Fruit fly (Drosophila melanogaster) whole organism, embryonic: ENCODE measurements around the gene CG32170.

ENCODE experiments used
- ATbp ChIP-seq: fragments of 200-800 bp; sonication (Bioruptor generic); optimal IDR thresholded peaks from 2 replicates; lab custom pipeline; 2017; ENCODE audit warnings: missing biosample characterization, mild to moderate bottlenecking, missing genetic modification characterization, missing genetic modification reagents
- CG11398 ChIP-seq: fragments of 200-800 bp; sonication (Bioruptor generic); optimal IDR thresholded peaks from 2 replicates; lab custom pipeline; 2016; ENCODE audit warnings: missing biosample characterization, missing genetic modification characterization
- CG11696 ChIP-seq: fragments of 200-800 bp; sonication (Bioruptor generic); IDR thresholded peaks from 2 replicates; pipeline ENCODE4 v1.3.6; 2022; ENCODE audit warnings: missing biosample characterization, missing genetic modification characterization
- CG12071 ChIP-seq: fragments of 200-800 bp; sonication (Bioruptor generic); optimal IDR thresholded peaks from 3 replicates; lab custom pipeline; 2018; ENCODE audit warnings: missing biosample characterization, mild to moderate bottlenecking, missing genetic modification characterization
- CG13624 ChIP-seq: fragments of 200-800 bp; sonication (Bioruptor generic); optimal IDR thresholded peaks from 2 replicates; lab custom pipeline; 2016; ENCODE audit warnings: missing biosample characterization, missing genetic modification characterization
- CG13775 ChIP-seq: fragments of 200-800 bp; sonication (Bioruptor generic); optimal IDR thresholded peaks from 3 replicates; lab custom pipeline; 2017; ENCODE audit warnings: missing biosample characterization, mild to moderate bottlenecking, missing genetic modification characterization
- CG14441 ChIP-seq: fragments of 200-800 bp; sonication (Bioruptor generic); IDR thresholded peaks from 2 replicates; pipeline ENCODE4 v1.3.6; 2022; ENCODE audit warnings: missing biosample characterization, missing genetic modification characterization
- CG14965 ChIP-seq: fragments of 200-800 bp; sonication (Bioruptor generic); optimal IDR thresholded peaks from 2 replicates; lab custom pipeline; 2016; ENCODE audit warnings: missing biosample characterization, missing genetic modification characterization, borderline replicate concordance
- CG17361 ChIP-seq: fragments of 200-800 bp; sonication (Bioruptor generic); IDR thresholded peaks from 3 replicates; pipeline ENCODE4 v1.3.6; 2022; ENCODE audit warnings: missing biosample characterization, missing genetic modification characterization
- CG2116 ChIP-seq: fragments of 200-800 bp; sonication (Bioruptor generic); optimal IDR thresholded peaks from 3 replicates; lab custom pipeline; 2018; ENCODE audit warnings: missing biosample characterization, mild to moderate bottlenecking, missing genetic modification characterization
- CG2678 ChIP-seq: fragments of 200-800 bp; sonication (Bioruptor generic); optimal IDR thresholded peaks from 3 replicates; lab custom pipeline; 2019; ENCODE audit warnings: missing biosample characterization, mild to moderate bottlenecking, missing genetic modification characterization, moderate library complexity
- CG3163 ChIP-seq: fragments of 200-800 bp; sonication (Bioruptor generic); optimal IDR thresholded peaks from 3 replicates; lab custom pipeline; 2016; ENCODE audit warnings: missing biosample characterization, missing genetic modification characterization
- CG5180 ChIP-seq: fragments of 200-800 bp; sonication (Bioruptor generic); optimal IDR thresholded peaks from 3 replicates; lab custom pipeline; 2017; ENCODE audit warnings: missing biosample characterization, missing genetic modification characterization, mild to moderate bottlenecking, moderate library complexity, missing genetic modification reagents
- CG6175 ChIP-seq: fragments of 200-800 bp; sonication (Bioruptor generic); IDR thresholded peaks from 3 replicates; pipeline ENCODE4 v1.3.6; 2022; ENCODE audit warnings: missing biosample characterization, missing genetic modification characterization
- CG6689 ChIP-seq: fragments of 200-800 bp; sonication (Bioruptor generic); IDR thresholded peaks from 2 replicates; pipeline ENCODE4 v1.3.6; 2022; ENCODE audit warnings: missing biosample characterization, missing genetic modification characterization
- CG6791 ChIP-seq: fragments of 200-800 bp; sonication (Bioruptor generic); IDR thresholded peaks from 3 replicates; pipeline ENCODE4 v1.3.6; 2022; ENCODE audit warnings: missing biosample characterization, missing genetic modification characterization; ENCODE audit not compliant: partially characterized antibody
- CG7271 ChIP-seq: fragments of 200-800 bp; sonication (Bioruptor generic); optimal IDR thresholded peaks from 2 replicates; lab custom pipeline; 2018; ENCODE audit warnings: missing biosample characterization, mild to moderate bottlenecking, missing genetic modification characterization, moderate library complexity
- CG7839 ChIP-seq: fragments of 200-800 bp; sonication (Bioruptor generic); optimal IDR thresholded peaks from 3 replicates; lab custom pipeline; 2018; ENCODE audit warnings: missing biosample characterization, mild to moderate bottlenecking, missing genetic modification characterization, moderate library complexity
- CG8290 ChIP-seq, 3 experiments: fragments of 200-800 bp; sonication (Bioruptor generic); optimal IDR thresholded peaks; 2 replicates each; lab custom pipeline; 2016 to 2019; ENCODE audit warnings: missing biosample characterization in 3 of 3, missing genetic modification characterization in 3 of 3, mild to moderate bottlenecking in 2 of 3, moderate library complexity in 1 of 3
- CG9437 ChIP-seq: fragments of 200-800 bp; sonication (Bioruptor generic); optimal IDR thresholded peaks from 2 replicates; lab custom pipeline; 2018; ENCODE audit warnings: missing biosample characterization, mild to moderate bottlenecking, missing genetic modification characterization
- CkIIα-i1 ChIP-seq: fragments of 200-800 bp; sonication (Bioruptor generic); IDR thresholded peaks from 2 replicates; pipeline ENCODE4 v1.3.6; 2022; ENCODE audit warnings: missing biosample characterization, missing genetic modification characterization
- D19B ChIP-seq: fragments of 200-800 bp; sonication (Bioruptor generic); optimal IDR thresholded peaks from 2 replicates; lab custom pipeline; 2017; ENCODE audit warnings: missing biosample characterization, mild to moderate bottlenecking, missing genetic modification characterization
- Dfd ChIP-seq, 2 experiments: fragments of >200 bp; optimal IDR thresholded peaks; 2 replicates each; lab custom pipeline; 2017; ENCODE audit warnings: missing biosample characterization in 2 of 2, missing genetic modification characterization in 2 of 2
- Dp ChIP-seq: fragments of 200-800 bp; sonication (Bioruptor generic); optimal IDR thresholded peaks from 2 replicates; lab custom pipeline; 2018; ENCODE audit warnings: missing biosample characterization, mild to moderate bottlenecking, missing genetic modification characterization, moderate library complexity
- HHEX ChIP-seq: fragments of 200-800 bp; sonication (Bioruptor generic); optimal IDR thresholded peaks from 3 replicates; lab custom pipeline; 2017; ENCODE audit warnings: missing biosample characterization, mild to moderate bottlenecking, missing genetic modification characterization, missing genetic modification reagents
- Lhr ChIP-seq: fragments of 200-800 bp; sonication (Bioruptor generic); optimal IDR thresholded peaks from 3 replicates; lab custom pipeline; 2017; ENCODE audit warnings: mild to moderate bottlenecking, missing biosample characterization, missing genetic modification reagents, missing genetic modification characterization
- MTF-1 ChIP-seq: fragments of 200-800 bp; sonication (Bioruptor generic); optimal IDR thresholded peaks from 2 replicates; lab custom pipeline; 2018; ENCODE audit warnings: missing biosample characterization, mild to moderate bottlenecking, missing genetic modification characterization, borderline replicate concordance
- NC2β ChIP-seq: fragments of 200-800 bp; sonication (Bioruptor generic); optimal IDR thresholded peaks from 2 replicates; lab custom pipeline; 2016; ENCODE audit warnings: missing biosample characterization, missing genetic modification characterization
- Nf-YB ChIP-seq: fragments of 200-800 bp; sonication (Bioruptor generic); optimal IDR thresholded peaks from 3 replicates; lab custom pipeline; 2019; ENCODE audit warnings: missing biosample characterization, mild to moderate bottlenecking, missing genetic modification characterization, moderate library complexity
- PHDP ChIP-seq: fragments of 200-800 bp; sonication (Bioruptor generic); optimal IDR thresholded peaks from 3 replicates; lab custom pipeline; 2018; ENCODE audit warnings: missing biosample characterization, mild to moderate bottlenecking, missing genetic modification characterization, moderate library complexity
- Spps ChIP-seq: fragments of 200-800 bp; sonication (Bioruptor generic); optimal IDR thresholded peaks from 2 replicates; lab custom pipeline; 2018; ENCODE audit warnings: missing biosample characterization, mild to moderate bottlenecking, missing genetic modification characterization
- Sry-δ ChIP-seq: fragments of 200-800 bp; sonication (Bioruptor generic); optimal IDR thresholded peaks from 2 replicates; lab custom pipeline; 2016; ENCODE audit warnings: missing biosample characterization, missing genetic modification characterization
- dmrt11E ChIP-seq: fragments of 200-800 bp; sonication (Bioruptor generic); optimal IDR thresholded peaks from 3 replicates; lab custom pipeline; 2018; ENCODE audit warnings: missing biosample characterization, mild to moderate bottlenecking, missing genetic modification characterization, moderate library complexity
- fd3F ChIP-seq: fragments of 200-800 bp; sonication (Bioruptor generic); optimal IDR thresholded peaks from 2 replicates; lab custom pipeline; 2018; ENCODE audit warnings: missing biosample characterization, mild to moderate bottlenecking, missing genetic modification characterization, moderate library complexity
- fru ChIP-seq: fragments of >200 bp; optimal IDR thresholded peaks from 2 replicates; lab custom pipeline; 2017
- gsb ChIP-seq: fragments of 200-800 bp; sonication (Bioruptor generic); IDR thresholded peaks from 2 replicates; pipeline ENCODE4 v1.3.6; 2022; ENCODE audit warnings: missing biosample characterization, missing genetic modification characterization
- gsb-n ChIP-seq: fragments of 200-800 bp; sonication (Bioruptor generic); optimal IDR thresholded peaks from 3 replicates; lab custom pipeline; 2018; ENCODE audit warnings: missing biosample characterization, mild to moderate bottlenecking, missing genetic modification characterization
- jing ChIP-seq: fragments of 200-800 bp; sonication (Bioruptor generic); optimal IDR thresholded peaks from 2 replicates; lab custom pipeline; 2018; ENCODE audit warnings: missing biosample characterization, mild to moderate bottlenecking, missing genetic modification characterization
- maf-S ChIP-seq: fragments of 200-800 bp; sonication (Bioruptor generic); optimal IDR thresholded peaks from 2 replicates; lab custom pipeline; 2016; ENCODE audit warnings: missing biosample characterization, missing genetic modification characterization
- odd ChIP-seq: fragments of 200-800 bp; sonication (Bioruptor generic); optimal IDR thresholded peaks from 2 replicates; lab custom pipeline; 2017; ENCODE audit warnings: missing biosample characterization, mild to moderate bottlenecking, missing genetic modification characterization
- onecut ChIP-seq: fragments of 200-800 bp; sonication (Bioruptor generic); IDR thresholded peaks from 2 replicates; pipeline ENCODE4 v1.3.6; 2022; ENCODE audit warnings: missing biosample characterization, missing genetic modification characterization
- pfk ChIP-seq: fragments of 200-800 bp; sonication (Bioruptor generic); optimal IDR thresholded peaks from 2 replicates; lab custom pipeline; 2018; ENCODE audit warnings: missing biosample characterization, mild to moderate bottlenecking, missing genetic modification characterization, moderate library complexity
- prd ChIP-seq, 3 experiments: fragments of >200 bp in 2 of 3; fragments of 200-800 bp in 1 of 3; sonication (Bioruptor generic) in 1 of 3; optimal IDR thresholded peaks in 2 of 3; IDR thresholded peaks in 1 of 3; 2 replicates in 2 of 3; 3 replicates in 1 of 3; pipeline versions ENCODE4 v1.3.6 to Lab custom; 2017 to 2022; ENCODE audit warnings: missing biosample characterization in 1 of 3, missing genetic modification characterization in 1 of 3
- scrt ChIP-seq: fragments of 200-800 bp; sonication (Bioruptor generic); optimal IDR thresholded peaks from 2 replicates; lab custom pipeline; 2018; ENCODE audit warnings: missing biosample characterization, mild to moderate bottlenecking, missing genetic modification characterization, moderate library complexity
- sqz ChIP-seq: fragments of 200-800 bp; sonication (Bioruptor generic); optimal IDR thresholded peaks from 3 replicates; lab custom pipeline; 2018; ENCODE audit warnings: missing biosample characterization, mild to moderate bottlenecking, missing genetic modification characterization
- stwl ChIP-seq: fragments of 200-800 bp; sonication (Bioruptor generic); optimal IDR thresholded peaks from 3 replicates; lab custom pipeline; 2018; ENCODE audit warnings: missing biosample characterization, mild to moderate bottlenecking, missing genetic modification characterization, moderate library complexity
- sug ChIP-seq: fragments of 200-800 bp; optimal IDR thresholded peaks from 2 replicates; lab custom pipeline; 2019; ENCODE audit warnings: missing biosample characterization, mild to moderate bottlenecking, missing genetic modification characterization, moderate library complexity
- tup ChIP-seq: fragments of 200-800 bp; sonication (Bioruptor generic); optimal IDR thresholded peaks from 2 replicates; lab custom pipeline; 2016; ENCODE audit warnings: missing biosample characterization, mild to moderate bottlenecking, missing genetic modification characterization, moderate library complexity
- vfl ChIP-seq: fragments of 200-800 bp; sonication (Bioruptor generic); optimal IDR thresholded peaks from 2 replicates; lab custom pipeline; 2016; ENCODE audit warnings: missing biosample characterization, missing genetic modification characterization
- vnd ChIP-seq: fragments of 200-800 bp; sonication (Bioruptor generic); IDR thresholded peaks from 3 replicates; pipeline ENCODE4 v1.3.6; 2022; ENCODE audit warnings: missing biosample characterization, missing genetic modification characterization; ENCODE audit not compliant: partially characterized antibody

CG32170 gene

dm6 chr3L:16860879-16861278, 16.2 kb upstream of the CG32170 start (continued):
- no peak for TF ChIP-seq CG14965 (GFP tag; lab: Kevin White, UChicago)
- TF ChIP-seq HHEX (GFP tag; lab: Kevin White, UChicago): no peak
- TF ChIP-seq maf-S: no peak
- TF ChIP-seq CG5180: no peak
- no peak for TF ChIP-seq jing (GFP tag; lab: Kevin White, UChicago)
- TF ChIP-seq gsb-n (tag; lab: Kevin White, UChicago): no peak
- TF ChIP-seq CG6689 (GFP tag; lab: Robert Waterston, UW): no peak
- no peak for TF ChIP-seq CG13775 (GFP tag; lab: Kevin White, UChicago)
- no peak for TF ChIP-seq CG7271 (tag; lab: Kevin White, UChicago)
- no peak for TF ChIP-seq Nf-YB (GFP tag; lab: Kevin White, UChicago)
- TF ChIP-seq CG11398: no peak
- no peak for TF ChIP-seq tup (GFP tag; lab: Kevin White, UChicago)
- no peak for TF ChIP-seq NC2β (GFP tag; lab: Kevin White, UChicago)
- no peak for TF ChIP-seq CG14441
- TF ChIP-seq vfl: no peak
- TF ChIP-seq Lhr: peak; percentile 11
- TF ChIP-seq CG17361 (GFP tag; lab: Robert Waterston, UW): 0 out of 3 replicates have a peak, but pooled peaks have one; percentile 27
- TF ChIP-seq Dfd (GFP tag; optimal IDR thresholded peaks at IDR 0.05; lab: Kevin White, UChicago): peak in 1 of 2 experiments; percentile 89
- no peak for TF ChIP-seq CG7839 (tag; lab: Kevin White, UChicago)
- TF ChIP-seq CG2678 (tag; lab: Kevin White, UChicago): no peak
- TF ChIP-seq dmrt11E (tag; lab: Kevin White, UChicago): no peak
- TF ChIP-seq Dp (GFP tag; lab: Kevin White, UChicago): no peak
- peak; percentile 13 for TF ChIP-seq CG2116 (GFP tag; lab: Kevin White, UChicago)
- TF ChIP-seq onecut (GFP tag; lab: Robert Waterston, UW): no peak
- no peak for TF ChIP-seq CG3163 (GFP tag; lab: Kevin White, UChicago)
- no peak for TF ChIP-seq PHDP
- TF ChIP-seq MTF-1: no peak
- TF ChIP-seq CG12071: no peak
- no peak for TF ChIP-seq CG11696 (GFP tag; lab: Robert Waterston, UW)
- no peak for TF ChIP-seq CG6175 (GFP tag; lab: Robert Waterston, UW)
- TF ChIP-seq pfk (GFP tag; lab: Kevin White, UChicago): no peak
- no peak for TF ChIP-seq scrt (GFP tag; lab: Kevin White, UChicago)
- TF ChIP-seq CG6791 (GFP tag; lab: Robert Waterston, UW): peak; percentile 45; the same call in 1 of the 3 replicates
- TF ChIP-seq Sry-δ (GFP tag; lab: Kevin White, UChicago): peak; percentile 31
- no peak for TF ChIP-seq CkIIα-i1 (GFP tag; lab: Robert Waterston, UW)
- no peak for TF ChIP-seq CG13624
- no peak for TF ChIP-seq fd3F (GFP tag; lab: Kevin White, UChicago)
- TF ChIP-seq vnd: no peak
- no peak for TF ChIP-seq sqz
- TF ChIP-seq sug (tag; lab: Kevin White, UChicago): no peak
- TF ChIP-seq Spps (tag; lab: Kevin White, UChicago): no peak
- TF ChIP-seq CG8290 (GFP tag; optimal IDR thresholded peaks at IDR 0.05; lab: Kevin White, UChicago): peak; percentile 27
- TF ChIP-seq CG8290 (tag; optimal IDR thresholded peaks at IDR 0.05; lab: Kevin White, UChicago): no peak
- no peak for TF ChIP-seq prd (optimal IDR thresholded peaks at IDR 0.05; lab: Kevin White, UChicago)
- TF ChIP-seq prd (GFP tag; IDR thresholded peaks at IDR 0.05; lab: Robert Waterston, UW): no peak
- TF ChIP-seq odd (GFP tag; lab: Kevin White, UChicago): no peak
- TF ChIP-seq ATbp (GFP tag; lab: Kevin White, UChicago): no peak
- TF ChIP-seq fru (lab: Kevin White, UChicago): no peak
- TF ChIP-seq D19B (GFP tag; lab: Kevin White, UChicago): no peak
- TF ChIP-seq stwl (tag; lab: Kevin White, UChicago): peak; percentile 74
- TF ChIP-seq CG9437 (GFP tag; lab: Kevin White, UChicago): no peak
- no peak for TF ChIP-seq gsb
